Worm (Caenorhabditis elegans): ENCODE measurements around the gene mrps-21.
A peak's percentile ranks its signal among the peaks of the same experiment; 100 is the strongest.

DNA sequence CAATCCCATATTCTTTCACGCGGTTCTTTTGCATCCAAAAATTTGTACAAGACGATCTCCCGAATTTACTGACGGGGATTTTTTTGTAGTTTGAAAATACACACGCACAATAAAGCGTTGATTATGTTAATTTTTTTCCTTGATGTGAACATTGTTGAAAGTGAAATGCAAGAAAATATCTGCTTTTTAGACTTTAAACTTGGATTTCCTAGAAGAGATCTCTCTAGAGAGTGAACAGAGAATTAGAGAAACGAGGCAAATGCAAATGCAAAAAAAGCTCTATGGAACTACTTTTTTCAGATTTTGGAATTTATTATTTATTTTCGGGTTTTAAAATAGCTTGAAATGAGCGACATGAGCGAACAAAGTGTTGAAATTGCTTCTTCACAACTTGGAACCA lies 5.8 kb upstream of the mrps-21 start, which contains the start of gene F29B9.1:
- TF ChIP-seq pha-4 (tag; optimal IDR thresholded peaks at IDR 0.05) (no peak), ceh-40 (GFP tag; IDR thresholded peaks at IDR 0.05) (no peak), rpc-1 (optimal IDR thresholded peaks at IDR 0.05) (no peak), rpc-1 (tag; optimal IDR thresholded peaks at IDR 0.05) (no peak), K12H6.12 (tag; optimal IDR thresholded peaks at IDR 0.05) (no peak), pbrm-1 (GFP tag; IDR thresholded peaks at IDR 0.05) (no peak), madf-8 (GFP tag; conservative IDR thresholded peaks at IDR 0.05) (no peak), tlf-1 (GFP tag; optimal IDR thresholded peaks at IDR 0.05) (no peak), sea-2 (GFP tag; IDR thresholded peaks at IDR 0.05) (no peak), snpc-4 (GFP tag; optimal IDR thresholded peaks at IDR 0.05) (no peak), snpc-4 (tag; optimal IDR thresholded peaks at IDR 0.05) (peak in 1 of 4 experiments; percentile 26)
